Worm (Caenorhabditis elegans): ENCODE data around the gene F21D9.11.

DNA sequence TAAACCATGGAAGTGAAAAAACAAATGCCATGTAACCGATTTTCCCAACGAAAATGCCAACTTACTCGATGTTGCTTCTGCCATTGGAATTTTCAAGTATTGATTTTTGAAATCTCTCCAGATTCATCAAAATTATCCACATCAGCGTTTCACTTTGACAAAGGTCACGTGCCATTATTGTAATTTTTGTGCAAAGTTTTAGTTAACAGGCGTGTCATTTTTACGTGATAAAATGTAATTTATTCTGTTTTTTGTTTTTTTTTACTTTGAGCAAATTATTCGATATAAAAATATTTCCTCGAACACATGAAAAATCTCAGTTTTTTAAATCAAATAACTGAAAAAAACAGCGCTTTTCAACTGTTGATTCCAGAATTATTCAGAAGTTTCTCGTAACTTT is 10.4 kb downstream of the F21D9.11 start, which contains the start of gene F21D9.2:
- TF ChIP-seq odd-2 (tag; optimal IDR thresholded peaks at IDR 0.05) (no peak), ceh-18 (tag; optimal IDR thresholded peaks at IDR 0.05) (no peak), dmd-4 (tag; optimal IDR thresholded peaks at IDR 0.05; ENCODE audit: borderline replicate concordance) (no peak), tbx-2 (tag; optimal IDR thresholded peaks at IDR 0.05) (no peak), ama-1 (optimal IDR thresholded peaks at IDR 0.05) (no peak), fkh-10 (GFP tag; optimal IDR thresholded peaks at IDR 0.05) (no peak), rnt-1 (tag; optimal IDR thresholded peaks at IDR 0.05) (no peak)
